Worm (Caenorhabditis elegans) whole organism, L1 larva: ENCODE measurements around the gene din-1.

ENCODE experiments used
- C16A3.4 ChIP-seq: fragments of 150-350 bp; optimal IDR thresholded peaks from 2 replicates; lab custom pipeline; 2014; ENCODE audit warnings: missing biosample characterization, missing genetic modification characterization
- C34B4.2 ChIP-seq: sonication (generic microtip); optimal IDR thresholded peaks from 2 replicates; lab custom pipeline; 2017; ENCODE audit warnings: mild to moderate bottlenecking, missing genetic modification characterization, missing compliant biosample characterization
- Y116A8C.19 ChIP-seq: sonication (generic microtip); optimal IDR thresholded peaks from 2 replicates; lab custom pipeline; 2016; ENCODE audit warnings: missing compliant biosample characterization, missing genetic modification characterization, borderline replicate concordance
- aha-1 ChIP-seq: fragments of 150-350 bp; optimal IDR thresholded peaks from 2 replicates; lab custom pipeline; 2014; ENCODE audit warnings: missing biosample characterization, missing genetic modification characterization
- aly-2 ChIP-seq: fragments of 150-350 bp; optimal IDR thresholded peaks from 2 replicates; lab custom pipeline; 2014; ENCODE audit warnings: missing biosample characterization, missing genetic modification characterization
- ceh-63 ChIP-seq: fragments of 200-800 bp; sonication (Bioruptor generic); optimal IDR thresholded peaks from 2 replicates; lab custom pipeline; 2018; ENCODE audit warnings: mild to moderate bottlenecking, missing genetic modification characterization, missing compliant biosample characterization
- ceh-8 ChIP-seq: fragments of 200-800 bp; sonication (Bioruptor generic); optimal IDR thresholded peaks from 2 replicates; lab custom pipeline; 2018; ENCODE audit warnings: mild to moderate bottlenecking, missing genetic modification characterization, moderate library complexity, missing compliant biosample characterization
- ceh-88 ChIP-seq: fragments of 200-800 bp; sonication (Bioruptor generic); IDR thresholded peaks from 2 replicates; pipeline ENCODE4 v1.3.6; 2022; ENCODE audit warnings: missing genetic modification characterization, missing compliant biosample characterization
- ceh-90 ChIP-seq: sonication (generic microtip); optimal IDR thresholded peaks from 2 replicates; lab custom pipeline; 2016; ENCODE audit warnings: missing genetic modification characterization, missing compliant biosample characterization
- egl-13 ChIP-seq: sonication (generic microtip); optimal IDR thresholded peaks from 2 replicates; lab custom pipeline; 2016; ENCODE audit warnings: missing genotype, missing genetic modification reagents, missing genetic modification characterization, missing compliant biosample characterization
- elt-2 ChIP-seq: sonication (generic microtip); optimal IDR thresholded peaks from 2 replicates; lab custom pipeline; 2016; ENCODE audit warnings: missing genetic modification characterization, mild to moderate bottlenecking, inconsistent platforms, missing compliant biosample characterization, missing genetic modification reagents
- elt-3 ChIP-seq, 6 experiments: fragments of 150-350 bp in 1 of 6; sonication (generic microtip); optimal IDR thresholded peaks; 2 replicates each; lab custom pipeline; 2017 to 2018; ENCODE audit warnings: missing biosample characterization in 6 of 6, missing genetic modification characterization in 6 of 6, inconsistent platforms in 1 of 6
- fkh-8 ChIP-seq: sonication (generic microtip); optimal IDR thresholded peaks from 2 replicates; lab custom pipeline; 2016; ENCODE audit warnings: mild to moderate bottlenecking, missing genetic modification characterization, missing compliant biosample characterization
- fos-1 ChIP-seq: fragments of 150-350 bp; optimal IDR thresholded peaks from 2 replicates; lab custom pipeline; 2014; ENCODE audit warnings: missing biosample characterization, missing genetic modification characterization
- hlh-17 ChIP-seq: fragments of 200-800 bp; sonication (Bioruptor generic); optimal IDR thresholded peaks from 2 replicates; lab custom pipeline; 2018; ENCODE audit warnings: missing genetic modification characterization, mild to moderate bottlenecking, missing compliant biosample characterization, moderate library complexity, borderline replicate concordance
- hlh-4 ChIP-seq: sonication (generic microtip); optimal IDR thresholded peaks from 2 replicates; lab custom pipeline; 2016; ENCODE audit warnings: mild to moderate bottlenecking, missing genetic modification characterization, missing compliant biosample characterization
- irx-1 ChIP-seq: sonication (generic microtip); optimal IDR thresholded peaks from 2 replicates; lab custom pipeline; 2016; ENCODE audit warnings: missing genetic modification characterization, missing compliant biosample characterization
- jun-1 ChIP-seq: fragments of 150-350 bp; optimal IDR thresholded peaks from 2 replicates; lab custom pipeline; 2014; ENCODE audit warnings: missing biosample characterization, missing genetic modification reagents, missing genetic modification characterization
- lin-14 ChIP-seq: fragments of 200-800 bp; sonication (Bioruptor generic); optimal IDR thresholded peaks from 2 replicates; lab custom pipeline; 2018; ENCODE audit warnings: mild to moderate bottlenecking, missing genetic modification characterization, moderate library complexity, missing compliant biosample characterization
- lin-15B ChIP-seq: fragments of 150-350 bp; sonication (generic microtip); optimal IDR thresholded peaks from 3 replicates; lab custom pipeline; 2014; ENCODE audit warnings: missing biosample characterization, missing genetic modification characterization
- lin-35 ChIP-seq, 2 experiments: fragments of 150-350 bp; optimal IDR thresholded peaks; 2 replicates each; lab custom pipeline; 2014; ENCODE audit warnings: missing biosample characterization in 2 of 2, missing genetic modification characterization in 2 of 2, missing genetic modification reagents in 2 of 2
- lin-39 ChIP-seq: fragments of 150-350 bp; optimal IDR thresholded peaks from 2 replicates; lab custom pipeline; 2014; ENCODE audit warnings: missing biosample characterization, missing genetic modification reagents, missing genetic modification characterization
- lsy-2 ChIP-seq, 2 experiments: fragments of 150-350 bp; optimal IDR thresholded peaks; 2 replicates each; lab custom pipeline; 2014; ENCODE audit warnings: missing biosample characterization in 2 of 2, missing genetic modification characterization in 2 of 2
- mdl-1 ChIP-seq, 2 experiments: fragments of 150-350 bp; optimal IDR thresholded peaks; 2 replicates each; lab custom pipeline; 2014 to 2017; ENCODE audit warnings: missing biosample characterization in 2 of 2, missing genetic modification characterization in 2 of 2, inconsistent platforms in 1 of 2
- mef-2 ChIP-seq: fragments of 150-350 bp; optimal IDR thresholded peaks from 2 replicates; lab custom pipeline; 2014; ENCODE audit warnings: missing biosample characterization, missing genetic modification characterization
- mep-1 ChIP-seq: fragments of 150-350 bp; optimal IDR thresholded peaks from 2 replicates; lab custom pipeline; 2014; ENCODE audit warnings: missing biosample characterization, missing genetic modification characterization
- nhr-11 ChIP-seq: fragments of 150-350 bp; optimal IDR thresholded peaks from 2 replicates; lab custom pipeline; 2014; ENCODE audit warnings: missing biosample characterization, missing genetic modification characterization
- nhr-12 ChIP-seq: sonication (generic microtip); optimal IDR thresholded peaks from 2 replicates; lab custom pipeline; 2017; ENCODE audit warnings: missing biosample characterization, missing genetic modification characterization
- nhr-19 ChIP-seq: fragments of 200-800 bp; sonication (Bioruptor generic); conservative IDR thresholded peaks from 2 replicates; pipeline ENCODE4 v1.3.6; 2022; ENCODE audit warnings: missing genetic modification characterization, missing compliant biosample characterization
- nhr-237 ChIP-seq: fragments of 150-350 bp; optimal IDR thresholded peaks from 2 replicates; lab custom pipeline; 2014; ENCODE audit warnings: missing biosample characterization, missing genetic modification characterization
- nhr-28 ChIP-seq: fragments of 150-350 bp; optimal IDR thresholded peaks from 2 replicates; lab custom pipeline; 2014; ENCODE audit warnings: missing biosample characterization, missing genetic modification characterization
- nhr-47 ChIP-seq: sonication (generic microtip); optimal IDR thresholded peaks from 2 replicates; lab custom pipeline; 2016; ENCODE audit warnings: mild to moderate bottlenecking, missing genetic modification characterization, moderate library complexity, missing compliant biosample characterization
- nhr-71 ChIP-seq: sonication (generic microtip); optimal IDR thresholded peaks from 2 replicates; lab custom pipeline; 2016; ENCODE audit warnings: mild to moderate bottlenecking, missing genetic modification characterization, moderate library complexity, missing compliant biosample characterization
- nhr-76 ChIP-seq: sonication (generic microtip); optimal IDR thresholded peaks from 2 replicates; lab custom pipeline; 2017; ENCODE audit warnings: missing biosample characterization, missing genetic modification characterization
- nhr-84 ChIP-seq: sonication (generic microtip); optimal IDR thresholded peaks from 2 replicates; lab custom pipeline; 2017; ENCODE audit warnings: missing biosample characterization, missing genetic modification characterization
- nhr-85 ChIP-seq: sonication (generic microtip); peaks from one replicate; lab custom pipeline; 2016; ENCODE audit warnings: missing genetic modification characterization, inconsistent platforms, missing compliant biosample characterization
- nhr-90 ChIP-seq: sonication (generic microtip); optimal IDR thresholded peaks from 2 replicates; lab custom pipeline; 2016; ENCODE audit warnings: mild to moderate bottlenecking, missing genetic modification characterization, missing compliant biosample characterization; ENCODE audit not compliant: poor library complexity
- pqm-1 ChIP-seq: sonication (generic microtip); optimal IDR thresholded peaks from 3 replicates; lab custom pipeline; 2017; ENCODE audit warnings: missing biosample characterization, missing genetic modification characterization
- rnt-1 ChIP-seq: sonication (generic microtip); optimal IDR thresholded peaks from 2 replicates; lab custom pipeline; 2016; ENCODE audit warnings: mild to moderate bottlenecking, missing genetic modification characterization, moderate library complexity, missing compliant biosample characterization
- skn-1 ChIP-seq: fragments of 150-350 bp; optimal IDR thresholded peaks from 2 replicates; lab custom pipeline; 2014; ENCODE audit warnings: missing biosample characterization, missing genetic modification characterization
- snu-23 ChIP-seq: sonication (generic microtip); optimal IDR thresholded peaks from 2 replicates; lab custom pipeline; 2016; ENCODE audit warnings: missing genetic modification characterization, missing compliant biosample characterization
- sup-37 ChIP-seq: fragments of 200-800 bp; sonication (Bioruptor generic); optimal IDR thresholded peaks from 2 replicates; lab custom pipeline; 2018; ENCODE audit warnings: mild to moderate bottlenecking, missing genetic modification characterization, missing compliant biosample characterization
- swsn-7 ChIP-seq: sonication (generic microtip); optimal IDR thresholded peaks from 2 replicates; lab custom pipeline; 2016; ENCODE audit warnings: missing genetic modification characterization, missing compliant biosample characterization
- unc-130 ChIP-seq: fragments of 150-350 bp; optimal IDR thresholded peaks from 2 replicates; lab custom pipeline; 2017; ENCODE audit warnings: missing biosample characterization, missing genetic modification characterization, inconsistent platforms
- unc-62 ChIP-seq: fragments of 150-350 bp; optimal IDR thresholded peaks from 2 replicates; lab custom pipeline; 2014; ENCODE audit warnings: missing biosample characterization, missing genetic modification reagents, missing genetic modification characterization
- unc-86 ChIP-seq: sonication (generic microtip); optimal IDR thresholded peaks from 2 replicates; lab custom pipeline; 2016; ENCODE audit warnings: missing genetic modification characterization, missing compliant biosample characterization
- unc-98 ChIP-seq: fragments of 200-800 bp; sonication (Bioruptor generic); IDR thresholded peaks from 2 replicates; pipeline ENCODE4 v1.3.6; 2022; ENCODE audit warnings: missing genetic modification characterization, missing compliant biosample characterization
- vab-15 ChIP-seq: sonication (generic microtip); optimal IDR thresholded peaks from 2 replicates; lab custom pipeline; 2017; ENCODE audit warnings: missing genotype, mild to moderate bottlenecking, missing genetic modification characterization, missing compliant biosample characterization
- zag-1 ChIP-seq: fragments of 150-350 bp; optimal IDR thresholded peaks from 2 replicates; lab custom pipeline; 2014; ENCODE audit warnings: missing biosample characterization, missing genetic modification characterization
- ztf-11 ChIP-seq, 2 experiments: sonication (generic microtip); optimal IDR thresholded peaks; 2 replicates each; lab custom pipeline; 2016 to 2017; ENCODE audit warnings: missing genetic modification characterization in 2 of 2, missing biosample characterization in 1 of 2, missing compliant biosample characterization in 1 of 2
- ztf-4 ChIP-seq: fragments of 150-350 bp; optimal IDR thresholded peaks from 2 replicates; lab custom pipeline; 2014; ENCODE audit warnings: missing biosample characterization, missing genetic modification characterization

din-1 gene

ce11 chrII:11636617-11637016 lies 3.2 kb upstream of the din-1 start:
- TF ChIP-seq lin-35 (GFP tag; optimal IDR thresholded peaks at IDR 0.05; lab: Kevin White, UChicago) = no peak
- TF ChIP-seq ztf-11 (tag; optimal IDR thresholded peaks at IDR 0.05; lab: Kevin White, UChicago) = no peak
- TF ChIP-seq vab-15 (tag; lab: Kevin White, UChicago) = no peak
- peak; percentile 30 for TF ChIP-seq ztf-4 (tag; lab: Kevin White, UChicago)
- no peak for TF ChIP-seq unc-130
- no peak for TF ChIP-seq unc-62
- TF ChIP-seq nhr-12 (tag; lab: Kevin White, UChicago) = no peak
- TF ChIP-seq ceh-8 (GFP tag; lab: Kevin White, UChicago) = no peak
- peak; percentile 29; the same call in 1 of the 2 replicates for TF ChIP-seq ceh-88
- TF ChIP-seq elt-3 (tag; optimal IDR thresholded peaks at IDR 0.05; lab: Kevin White, UChicago) = no peak
- no peak for TF ChIP-seq C16A3.4 (tag; lab: Kevin White, UChicago)
- TF ChIP-seq nhr-76 (tag; lab: Kevin White, UChicago) = no peak
- no peak for TF ChIP-seq aha-1 (tag; lab: Kevin White, UChicago)
- peak; percentile 67 for TF ChIP-seq nhr-85
- peak; percentile 0 for TF ChIP-seq fkh-8
- TF ChIP-seq Y116A8C.19 (tag; lab: Kevin White, UChicago) = no peak
- TF ChIP-seq lin-15B (tag; lab: Kevin White, UChicago) = no peak
- no peak for TF ChIP-seq nhr-47 (tag; lab: Kevin White, UChicago)
- TF ChIP-seq skn-1 (tag; lab: Kevin White, UChicago) = no peak
- no peak for TF ChIP-seq swsn-7

- TF ChIP-seq pqm-1 (tag; lab: Kevin White, UChicago) (no peak), elt-2 (no peak), sup-37 (peak; percentile 68), unc-86 (tag; lab: Kevin White, UChicago) (peak; percentile 11), ceh-8 (GFP tag; lab: Kevin White, UChicago) (peak; percentile 31), snu-23 (GFP tag; lab: Kevin White, UChicago) (peak; percentile 94), nhr-11 (tag; lab: Kevin White, UChicago) (peak; percentile 92), mep-1 (tag; lab: Kevin White, UChicago) (peak; percentile 86), nhr-90 (tag; lab: Kevin White, UChicago) (peak; percentile 84), nhr-237 (peak; percentile 79), fos-1 (tag; lab: Kevin White, UChicago) (peak; percentile 97), aly-2 (tag; lab: Kevin White, UChicago) (peak; percentile 91), hlh-4 (no peak), unc-130 (peak; percentile 54), zag-1 (tag; lab: Kevin White, UChicago) (no peak), lsy-2 (tag; optimal IDR thresholded peaks at IDR 0.05; lab: Kevin White, UChicago) (peak; percentile 83 to 91), unc-98 (GFP tag; lab: Robert Waterston, UW) (no peak), jun-1 (tag; lab: Kevin White, UChicago) (peak; percentile 95), unc-62 (no peak), irx-1 (tag; lab: Kevin White, UChicago) (peak; percentile 45), nhr-47 (tag; lab: Kevin White, UChicago) (peak; percentile 86), rnt-1 (peak; percentile 90), mef-2 (no peak), lin-14 (GFP tag; lab: Kevin White, UChicago) (peak; percentile 97), nhr-76 (tag; lab: Kevin White, UChicago) (peak; percentile 49), mdl-1 (tag; optimal IDR thresholded peaks at IDR 0.05; lab: Kevin White, UChicago) (peak in 1 of 2 experiments; percentile 89), ceh-63 (peak; percentile 66), lin-15B (tag; lab: Kevin White, UChicago) (no peak), nhr-19 (GFP tag; lab: Robert Waterston, UW) (peak; percentile 88), egl-13 (no peak), nhr-71 (tag; lab: Kevin White, UChicago) (peak; percentile 96), lin-39 (tag; lab: Kevin White, UChicago) (peak; percentile 65), ztf-4 (tag; lab: Kevin White, UChicago) (peak; percentile 91), nhr-85 (peak; percentile 100), C34B4.2 (tag; lab: Kevin White, UChicago) (no peak), hlh-17 (no peak), Y116A8C.19 (tag; lab: Kevin White, UChicago) (no peak), nhr-84 (no peak), ceh-90 (tag; lab: Kevin White, UChicago) (no peak), nhr-28 (tag; lab: Kevin White, UChicago) (no peak), elt-3 (tag; optimal IDR thresholded peaks at IDR 0.05; lab: Kevin White, UChicago) (peak in 5 of 6 experiments; percentile 21 to 92 (median 81))
Measured at ce11 chrII:11635745-11636161, 2.3 kb upstream of the din-1 start.
